Fruit fly (Drosophila melanogaster) whole organism, pupa: Measurements from ENCODE around the gene Gfrl.

Experiments
- CG10348 ChIP-seq: fragments of 200-800 bp; sonication (Bioruptor generic); IDR thresholded peaks from 2 replicates; pipeline ENCODE4 v1.3.6; 2022; ENCODE audit warnings: missing biosample characterization, missing genetic modification characterization
- CG12605 ChIP-seq: fragments of 200-800 bp; sonication (Bioruptor generic); IDR thresholded peaks from 2 replicates; pipeline ENCODE4 v1.3.6; 2022; ENCODE audit warnings: missing biosample characterization, missing genetic modification characterization
- CG13204 ChIP-seq: fragments of 200-800 bp; sonication (Bioruptor generic); optimal IDR thresholded peaks from 2 replicates; lab custom pipeline; 2018; ENCODE audit warnings: missing biosample characterization, mild to moderate bottlenecking, missing genetic modification characterization, moderate library complexity
- CG14655 ChIP-seq: fragments of 200-800 bp; sonication (Bioruptor generic); optimal IDR thresholded peaks from 3 replicates; lab custom pipeline; 2017; ENCODE audit warnings: mild to moderate bottlenecking, missing biosample characterization, missing genetic modification reagents, missing genetic modification characterization
- CG15710 ChIP-seq: fragments of 200-800 bp; sonication (Bioruptor generic); optimal IDR thresholded peaks from 2 replicates; lab custom pipeline; 2018; ENCODE audit warnings: missing biosample characterization, mild to moderate bottlenecking, missing genetic modification characterization, moderate library complexity
- CG17806 ChIP-seq: fragments of 200-800 bp; sonication (Bioruptor generic); optimal IDR thresholded peaks from 2 replicates; lab custom pipeline; 2018; ENCODE audit warnings: missing biosample characterization, mild to moderate bottlenecking, missing genetic modification characterization, moderate library complexity
- CG32121 ChIP-seq: fragments of 200-800 bp; sonication (Bioruptor generic); IDR thresholded peaks from 2 replicates; pipeline ENCODE4 v1.3.6; 2022; ENCODE audit warnings: missing biosample characterization, missing genetic modification characterization
- CG34367 ChIP-seq: fragments of 200-800 bp; sonication (Bioruptor generic); optimal IDR thresholded peaks from 2 replicates; lab custom pipeline; 2018; ENCODE audit warnings: missing biosample characterization, mild to moderate bottlenecking, missing genetic modification characterization
- CG4496 ChIP-seq: fragments of 200-800 bp; sonication (Bioruptor generic); IDR thresholded peaks from 3 replicates; pipeline ENCODE4 v1.3.6; 2022; ENCODE audit warnings: missing biosample characterization, missing genetic modification characterization
- CG8159 ChIP-seq: fragments of 200-800 bp; sonication (Bioruptor generic); optimal IDR thresholded peaks from 3 replicates; lab custom pipeline; 2018; ENCODE audit warnings: missing biosample characterization, mild to moderate bottlenecking, missing genetic modification characterization, moderate library complexity
- CG8301 ChIP-seq: fragments of 200-800 bp; sonication (Bioruptor generic); optimal IDR thresholded peaks from 2 replicates; lab custom pipeline; 2018; ENCODE audit warnings: missing biosample characterization, mild to moderate bottlenecking, missing genetic modification characterization
- CG9948 ChIP-seq: fragments of 200-800 bp; sonication (Bioruptor generic); optimal IDR thresholded peaks from 2 replicates; lab custom pipeline; 2018; ENCODE audit warnings: missing biosample characterization, mild to moderate bottlenecking, missing genetic modification characterization, moderate library complexity
- D1 ChIP-seq: fragments of 200-800 bp; sonication (Bioruptor generic); optimal IDR thresholded peaks from 2 replicates; lab custom pipeline; 2018; ENCODE audit warnings: missing biosample characterization, mild to moderate bottlenecking, missing genetic modification characterization, moderate library complexity
- EcR ChIP-seq: fragments of 200-800 bp; sonication (Bioruptor generic); optimal IDR thresholded peaks from 3 replicates; lab custom pipeline; 2019; ENCODE audit warnings: missing biosample characterization, missing genetic modification characterization, mild to moderate bottlenecking, moderate library complexity, missing genetic modification reagents
- Ets98B ChIP-seq: fragments of 200-800 bp; sonication (Bioruptor generic); IDR thresholded peaks from 2 replicates; pipeline ENCODE4 v1.3.6; 2022; ENCODE audit warnings: missing biosample characterization, missing genetic modification characterization
- Pif1A ChIP-seq: fragments of 200-800 bp; sonication (Bioruptor generic); optimal IDR thresholded peaks from 3 replicates; lab custom pipeline; 2016; ENCODE audit warnings: missing biosample characterization, missing genetic modification characterization
- Pif1B ChIP-seq: fragments of 200-800 bp; sonication (Bioruptor generic); optimal IDR thresholded peaks from 3 replicates; lab custom pipeline; 2016; ENCODE audit warnings: missing biosample characterization, missing genetic modification characterization
- Snoo ChIP-seq: fragments of 200-800 bp; sonication (Bioruptor generic); optimal IDR thresholded peaks from 3 replicates; lab custom pipeline; 2017; ENCODE audit warnings: missing biosample characterization, mild to moderate bottlenecking, missing genetic modification characterization, inconsistent platforms
- fd96Ca ChIP-seq: fragments of 200-800 bp; sonication (Bioruptor generic); IDR thresholded peaks from 3 replicates; pipeline ENCODE4 v1.3.6; 2022; ENCODE audit warnings: missing biosample characterization, missing genetic modification characterization
- gl ChIP-seq: fragments of 200-800 bp; sonication (Bioruptor generic); optimal IDR thresholded peaks from 2 replicates; lab custom pipeline; 2018; ENCODE audit warnings: missing biosample characterization, mild to moderate bottlenecking, missing genetic modification characterization
- rn ChIP-seq: fragments of 200-800 bp; sonication (Bioruptor generic); IDR thresholded peaks from 2 replicates; pipeline ENCODE4 v1.3.6; 2022; ENCODE audit warnings: missing biosample characterization, missing genetic modification characterization

Gfrl gene

dm6 chr3R:20472764-20473390 is 11.5 kb downstream of the Gfrl start:
- TF ChIP-seq Pif1A (no peak), CG8301 (tag; lab: Kevin White, UChicago) (no peak), CG10348 (GFP tag; lab: Robert Waterston, UW) (no peak), CG34367 (tag; lab: Kevin White, UChicago) (no peak), CG32121 (no peak), CG9948 (tag; lab: Kevin White, UChicago) (no peak), EcR (no peak), rn (GFP tag; lab: Robert Waterston, UW) (no peak), CG15710 (no peak), CG12605 (no peak), Pif1B (no peak), CG4496 (no peak), CG13204 (no peak), D1 (tag; lab: Kevin White, UChicago) (no peak), fd96Ca (no peak), CG17806 (tag; lab: Kevin White, UChicago) (no peak), Ets98B (GFP tag; lab: Robert Waterston, UW) (no peak)
- TF ChIP-seq, all 21 proteins: peak for 0

dm6 chr3R:20464267-20464768 is 20.1 kb downstream of the Gfrl start:
- TF ChIP-seq Pif1B (no peak), CG4496 (0 out of 3 replicates have a peak, but pooled peaks have one; percentile 8)

dm6 chr3R:20449487-20449886 is 34.9 kb downstream of the Gfrl start:
- TF ChIP-seq CG4496 (no peak), CG12605 (no peak), CG10348 (GFP tag; lab: Robert Waterston, UW) (no peak), Pif1A (no peak), Ets98B (GFP tag; lab: Robert Waterston, UW) (no peak), EcR (no peak), CG34367 (tag; lab: Kevin White, UChicago) (no peak)

- TF ChIP-seq CG10348 (GFP tag; lab: Robert Waterston, UW) (no peak), Ets98B (GFP tag; lab: Robert Waterston, UW) (no peak), CG4496 (no peak)
Observed at dm6 chr3R:20422092-20422491, 62.3 kb downstream of the Gfrl start.

dm6 chr3R:20407771-20408315 is 76.5 kb downstream of the Gfrl start, which contains the start of the genes Tmlh and eIF3g2:
Gene Tmlh, minus strand, starts transcription at chr3R:20407871.
Gene eIF3g2, plus strand, starts transcription at chr3R:20408265.
- no peak for TF ChIP-seq CG32121
- TF ChIP-seq CG14655 = no peak
- TF ChIP-seq CG4496 = no peak
- no peak for TF ChIP-seq Pif1A
- TF ChIP-seq CG13204 = no peak
- TF ChIP-seq Snoo (tag; lab: Kevin White, UChicago) = no peak
- TF ChIP-seq rn (GFP tag; lab: Robert Waterston, UW) = no peak
- no peak for TF ChIP-seq EcR
- TF ChIP-seq fd96Ca = no peak
- TF ChIP-seq CG12605 = no peak
- no peak for TF ChIP-seq CG17806 (tag; lab: Kevin White, UChicago)
- no peak for TF ChIP-seq D1 (tag; lab: Kevin White, UChicago)
- TF ChIP-seq CG8159 = no peak
- no peak for TF ChIP-seq CG9948 (tag; lab: Kevin White, UChicago)
- no peak for TF ChIP-seq CG10348 (GFP tag; lab: Robert Waterston, UW)
- TF ChIP-seq CG15710 = no peak
- TF ChIP-seq gl = no peak
- no peak for TF ChIP-seq CG34367 (tag; lab: Kevin White, UChicago)
- TF ChIP-seq, all 21 proteins: peak for 0

dm6 chr3R:20407245-20407644 is 77.1 kb downstream of the Gfrl start:
- TF ChIP-seq Pif1A (no peak), CG8301 (tag; lab: Kevin White, UChicago) (no peak), CG17806 (tag; lab: Kevin White, UChicago) (no peak)
- TF ChIP-seq, all 21 proteins: peak for 0

- no peak for TF ChIP-seq CG17806 (tag; lab: Kevin White, UChicago)
- TF ChIP-seq CG4496 = no peak
- TF ChIP-seq Ets98B (GFP tag; lab: Robert Waterston, UW) = no peak
- TF ChIP-seq fd96Ca = no peak
- TF ChIP-seq Snoo (tag; lab: Kevin White, UChicago) = no peak
- TF ChIP-seq CG32121 = no peak
- no peak for TF ChIP-seq rn (GFP tag; lab: Robert Waterston, UW)
- no peak for TF ChIP-seq CG14655
- TF ChIP-seq EcR = no peak
- no peak for TF ChIP-seq CG8159
- no peak for TF ChIP-seq CG8301 (tag; lab: Kevin White, UChicago)
- TF ChIP-seq CG34367 (tag; lab: Kevin White, UChicago) = no peak
- TF ChIP-seq D1 (tag; lab: Kevin White, UChicago) = no peak
- no peak for TF ChIP-seq Pif1B
Observed at dm6 chr3R:20360008-20360407, 124.4 kb downstream of the Gfrl start, which contains the start of gene MtnC. Gene MtnC, plus strand, starts transcription at chr3R:20360308.
